Worm (Caenorhabditis elegans) whole organism, young adult: ENCODE measurements around the gene imp-2.
A peak's percentile ranks its signal among the peaks of the same experiment; 100 is the strongest.

Source experiments
- B0019.2 ChIP-seq: fragments of 200-800 bp; sonication (Bioruptor generic); conservative IDR thresholded peaks from 2 replicates; pipeline ENCODE4 v1.3.6; 2022; ENCODE audit warnings: missing genetic modification reagents, missing genetic modification characterization, missing compliant biosample characterization
- B0261.1 ChIP-seq: sonication (generic microtip); optimal IDR thresholded peaks from 2 replicates; lab custom pipeline; 2016; ENCODE audit warnings: mild to moderate bottlenecking, missing genetic modification characterization, moderate library complexity, missing compliant biosample characterization
- B0336.3 ChIP-seq: fragments of 200-800 bp; sonication (Bioruptor generic); IDR thresholded peaks from 2 replicates; pipeline ENCODE4 v1.3.6; 2022; ENCODE audit warnings: missing genetic modification characterization, missing compliant biosample characterization
- F23B12.7 ChIP-seq: sonication (generic microtip); optimal IDR thresholded peaks from 2 replicates; lab custom pipeline; 2017; ENCODE audit warnings: missing genetic modification characterization, mild to moderate bottlenecking, missing compliant biosample characterization, antibody characterized with exemption, moderate library complexity; ENCODE audit not compliant: insufficient read depth
- F33H1.4 ChIP-seq: fragments of 200-800 bp; sonication (Bioruptor generic); IDR thresholded peaks from 2 replicates; pipeline ENCODE4 v1.3.6; 2022; ENCODE audit warnings: missing genetic modification reagents, missing genetic modification characterization, missing compliant biosample characterization
- F57A8.1 ChIP-seq: fragments of 200-800 bp; sonication (Bioruptor generic); optimal IDR thresholded peaks from 2 replicates; lab custom pipeline; 2018; ENCODE audit warnings: mild to moderate bottlenecking, missing genetic modification characterization, moderate library complexity, missing compliant biosample characterization
- F57C9.4 ChIP-seq: sonication (generic microtip); optimal IDR thresholded peaks from 2 replicates; lab custom pipeline; 2017; ENCODE audit warnings: mild to moderate bottlenecking, missing genetic modification characterization, missing compliant biosample characterization
- aptf-2 ChIP-seq: fragments of 200-800 bp; sonication (Bioruptor generic); conservative IDR thresholded peaks from 2 replicates; pipeline ENCODE4 v1.3.6; 2022; ENCODE audit warnings: missing genetic modification reagents, missing genetic modification characterization, missing compliant biosample characterization
- athp-1 ChIP-seq: sonication (generic microtip); optimal IDR thresholded peaks from 2 replicates; lab custom pipeline; 2017; ENCODE audit warnings: mild to moderate bottlenecking, missing genetic modification characterization, missing compliant biosample characterization
- attf-3 ChIP-seq: fragments of 200-800 bp; sonication (Bioruptor generic); conservative IDR thresholded peaks from 2 replicates; pipeline ENCODE4 v1.3.6; 2022; ENCODE audit warnings: missing genetic modification reagents, missing genetic modification characterization, missing compliant biosample characterization
- cebp-1 ChIP-seq, 2 experiments: fragments of 200-800 bp in 1 of 2; sonication (Bioruptor generic) in 1 of 2; sonication (generic microtip) in 1 of 2; IDR thresholded peaks in 1 of 2; optimal IDR thresholded peaks in 1 of 2; 2 replicates each; pipeline versions ENCODE4 v1.3.6 to Lab custom; 2017 to 2022; ENCODE audit warnings: missing compliant biosample characterization in 2 of 2, missing genetic modification characterization in 2 of 2, mild to moderate bottlenecking in 1 of 2, missing genetic modification reagents in 1 of 2, moderate library complexity in 1 of 2
- ceh-91 ChIP-seq: fragments of 200-800 bp; sonication (Bioruptor generic); IDR thresholded peaks from 2 replicates; pipeline ENCODE4 v1.3.6; 2022; ENCODE audit warnings: missing genetic modification reagents, missing genetic modification characterization, missing compliant biosample characterization
- die-1 ChIP-seq: sonication (generic microtip); optimal IDR thresholded peaks from 2 replicates; lab custom pipeline; 2016; ENCODE audit warnings: missing genotype, mild to moderate bottlenecking, missing genetic modification characterization, missing compliant biosample characterization
- dox-1 ChIP-seq: fragments of 200-800 bp; sonication (Bioruptor generic); IDR thresholded peaks from 2 replicates; pipeline ENCODE4 v1.3.6; 2022; ENCODE audit warnings: missing genetic modification reagents, missing genetic modification characterization, missing compliant biosample characterization
- dpl-1 ChIP-seq: fragments of 150-350 bp; optimal IDR thresholded peaks from 2 replicates; lab custom pipeline; 2014; ENCODE audit warnings: missing biosample characterization, missing genetic modification reagents, missing genetic modification characterization
- efl-1 ChIP-seq: fragments of 150-350 bp; optimal IDR thresholded peaks from 2 replicates; lab custom pipeline; 2014; ENCODE audit warnings: missing biosample characterization, missing genetic modification reagents, missing genetic modification characterization
- ets-4 ChIP-seq: fragments of 200-800 bp; sonication (Bioruptor generic); optimal IDR thresholded peaks from 2 replicates; lab custom pipeline; 2018; ENCODE audit warnings: mild to moderate bottlenecking, missing genetic modification characterization, missing compliant biosample characterization
- him-1 ChIP-seq: sonication (generic microtip); optimal IDR thresholded peaks from 2 replicates; lab custom pipeline; 2016; ENCODE audit warnings: missing genotype, missing genetic modification reagents, missing genetic modification characterization, missing compliant biosample characterization
- lag-1 ChIP-seq: fragments of 200-800 bp; sonication (Bioruptor generic); IDR thresholded peaks from 2 replicates; pipeline ENCODE4 v1.3.6; 2022; ENCODE audit warnings: missing genetic modification reagents, missing genetic modification characterization, missing compliant biosample characterization
- lir-1 ChIP-seq: fragments of 200-800 bp; sonication (Bioruptor generic); conservative IDR thresholded peaks from 2 replicates; pipeline ENCODE4 v1.3.6; 2022; ENCODE audit warnings: missing genetic modification reagents, missing genetic modification characterization, missing compliant biosample characterization
- lsy-27 ChIP-seq: sonication (generic microtip); optimal IDR thresholded peaks from 2 replicates; lab custom pipeline; 2017; ENCODE audit warnings: missing genetic modification characterization, mild to moderate bottlenecking, missing compliant biosample characterization, antibody characterized with exemption, missing genotype, borderline replicate concordance; ENCODE audit not compliant: insufficient read depth
- mcd-1 ChIP-seq: fragments of 200-800 bp; sonication (Bioruptor generic); IDR thresholded peaks from 2 replicates; pipeline ENCODE4 v1.3.6; 2022; ENCODE audit warnings: missing genetic modification reagents, missing genetic modification characterization, missing compliant biosample characterization
- mel-28 ChIP-seq: sonication (generic microtip); optimal IDR thresholded peaks from 2 replicates; lab custom pipeline; 2016; ENCODE audit warnings: borderline replicate concordance, mild to moderate bottlenecking, missing genetic modification characterization, missing compliant biosample characterization
- mes-4 ChIP-seq: sonication (generic microtip); optimal IDR thresholded peaks from 2 replicates; lab custom pipeline; 2016; ENCODE audit warnings: missing genotype, missing genetic modification characterization, missing compliant biosample characterization
- nfya-1 ChIP-seq: sonication (generic microtip); optimal IDR thresholded peaks from 2 replicates; lab custom pipeline; 2017; ENCODE audit warnings: antibody characterized with exemption, missing compliant biosample characterization, missing genetic modification characterization, borderline replicate concordance; ENCODE audit not compliant: insufficient read depth
- nhr-120 ChIP-seq: fragments of 200-800 bp; sonication (Bioruptor generic); IDR thresholded peaks from 2 replicates; pipeline ENCODE4 v1.3.6; 2022; ENCODE audit warnings: missing genetic modification characterization, missing compliant biosample characterization
- pha-4 ChIP-seq: fragments of 150-350 bp; sonication (generic microtip); optimal IDR thresholded peaks from 2 replicates; lab custom pipeline; 2014; ENCODE audit warnings: missing biosample characterization, missing genetic modification reagents, missing genetic modification characterization
- rec-8 ChIP-seq, 2 experiments: sonication (generic microtip); optimal IDR thresholded peaks; 2 replicates each; lab custom pipeline; 2016; ENCODE audit warnings: mild to moderate bottlenecking in 2 of 2, missing genetic modification characterization in 2 of 2, missing genetic modification reagents in 2 of 2, missing genotype in 2 of 2, missing biosample characterization in 1 of 2, missing compliant biosample characterization in 1 of 2, moderate library complexity in 1 of 2
- repo-1 ChIP-seq: sonication (generic microtip); optimal IDR thresholded peaks from 2 replicates; lab custom pipeline; 2017; ENCODE audit warnings: mild to moderate bottlenecking, missing genetic modification characterization, missing compliant biosample characterization
- rpc-1 ChIP-seq, 2 experiments: fragments of 150-350 bp in 1 of 2; sonication (generic microtip) in 1 of 2; optimal IDR thresholded peaks; 2 replicates each; lab custom pipeline; 2014 to 2018; ENCODE audit warnings: missing biosample characterization in 1 of 2, missing genetic modification characterization in 1 of 2, missing genetic modification reagents in 1 of 2, missing genotype in 1 of 2
- snpc-1.3 ChIP-seq: sonication (generic microtip); optimal IDR thresholded peaks from 2 replicates; lab custom pipeline; 2017; ENCODE audit warnings: missing genetic modification characterization, mild to moderate bottlenecking, missing compliant biosample characterization, antibody characterized with exemption, moderate library complexity, missing genotype, missing genetic modification reagents; ENCODE audit not compliant: insufficient read depth
- snpc-3.4 ChIP-seq: sonication (generic microtip); optimal IDR thresholded peaks from 2 replicates; lab custom pipeline; 2017; ENCODE audit warnings: missing genetic modification characterization, mild to moderate bottlenecking, missing compliant biosample characterization, antibody characterized with exemption, moderate library complexity, missing genotype, missing genetic modification reagents
- unc-62 ChIP-seq: fragments of 150-350 bp; optimal IDR thresholded peaks from 2 replicates; lab custom pipeline; 2014; ENCODE audit warnings: missing biosample characterization, missing genetic modification reagents, missing genetic modification characterization
- xnd-1 ChIP-seq: sonication (generic microtip); optimal IDR thresholded peaks from 2 replicates; lab custom pipeline; 2016; ENCODE audit warnings: missing genotype, missing genetic modification reagents, missing genetic modification characterization, missing compliant biosample characterization

Gene imp-2

ce11 chrIV:11118837-11119491 lies at the start of gene imp-2, which contains the start of gene enpl-1 (continued):
- TF ChIP-seq efl-1 (GFP tag; lab: Kevin White, UChicago) = peak; percentile 23
- TF ChIP-seq mel-28 (tag; lab: Kevin White, UChicago) = no peak
- 0 out of 2 replicates have a peak, but pooled peaks have one; percentile 12 for TF ChIP-seq cebp-1 (GFP tag; IDR thresholded peaks at IDR 0.05; lab: Robert Waterston, UW)
- peak; percentile 82 for TF ChIP-seq cebp-1 (tag; optimal IDR thresholded peaks at IDR 0.05; lab: Kevin White, UChicago)
- TF ChIP-seq F57A8.1 = peak; percentile 40
- peak; percentile 22 for TF ChIP-seq athp-1
- peak; percentile 3 for TF ChIP-seq snpc-1.3 (tag; lab: Kevin White, UChicago)
- peak; percentile 83 for TF ChIP-seq B0336.3 (GFP tag; lab: Robert Waterston, UW)
- TF ChIP-seq unc-62 (GFP tag; lab: Kevin White, UChicago) = peak; percentile 11
- peak; percentile 80 for TF ChIP-seq ets-4
- TF ChIP-seq dpl-1 (GFP tag; lab: Kevin White, UChicago) = peak; percentile 48
- TF ChIP-seq F33H1.4 (GFP tag; lab: Robert Waterston, UW) = peak; percentile 63
- TF ChIP-seq B0261.1 = no peak
- peak; percentile 58; the same call in 1 of the 2 replicates for TF ChIP-seq lir-1 (GFP tag; lab: Robert Waterston, UW)
- no peak for TF ChIP-seq rpc-1 (optimal IDR thresholded peaks at IDR 0.05; lab: Kevin White, UChicago)
- TF ChIP-seq rpc-1 (tag; optimal IDR thresholded peaks at IDR 0.05; lab: Kevin White, UChicago) = peak; percentile 5
- TF ChIP-seq pha-4 = no peak
- no peak for TF ChIP-seq him-1 (tag; lab: Kevin White, UChicago)
- no peak for TF ChIP-seq attf-3
- peak; percentile 82 for TF ChIP-seq mcd-1
- no peak for TF ChIP-seq B0019.2 (GFP tag; lab: Robert Waterston, UW)
- TF ChIP-seq nhr-120 (GFP tag; lab: Robert Waterston, UW) = no peak
- TF ChIP-seq snpc-3.4 (tag; lab: Kevin White, UChicago) = no peak
- no peak for TF ChIP-seq lsy-27 (tag; lab: Kevin White, UChicago)
- TF ChIP-seq F23B12.7 (tag; lab: Kevin White, UChicago) = peak; percentile 21
- no peak for TF ChIP-seq nfya-1 (tag; lab: Kevin White, UChicago)
- no peak for TF ChIP-seq mes-4 (tag; lab: Kevin White, UChicago)
- no peak for TF ChIP-seq repo-1 (tag; lab: Kevin White, UChicago)
- TF ChIP-seq F57C9.4 (tag; lab: Kevin White, UChicago) = no peak
- TF ChIP-seq ceh-91 (GFP tag; lab: Robert Waterston, UW) = no peak
- no peak for TF ChIP-seq rec-8 (tag; optimal IDR thresholded peaks at IDR 0.05; lab: Kevin White, UChicago)
- TF ChIP-seq, all 124 proteins: peak for 61

ce11 chrIV:11164831-11165230 lies 46.1 kb upstream of the imp-2 start, which contains the start of gene C08F8.6:
Gene C08F8.6 (minus strand): TSS chrIV:11164931.
- TF ChIP-seq mel-28 (tag; lab: Kevin White, UChicago) = no peak
- TF ChIP-seq lag-1 (GFP tag; lab: Robert Waterston, UW) = 0 out of 2 replicates have a peak, but pooled peaks have one; percentile 44
- TF ChIP-seq die-1 (tag; lab: Kevin White, UChicago) = no peak
- no peak for TF ChIP-seq aptf-2 (GFP tag; lab: Robert Waterston, UW)
- no peak for TF ChIP-seq xnd-1 (tag; lab: Kevin White, UChicago)
- no peak for TF ChIP-seq dox-1 (GFP tag; lab: Robert Waterston, UW)
